Fruit fly (Drosophila melanogaster) whole organism, embryonic: ENCODE measurements around the gene CG12507.

Experiments used
- B-H1 ChIP-seq: fragments of 200-800 bp; sonication (Bioruptor generic); IDR thresholded peaks from 3 replicates; pipeline ENCODE4 v1.3.6; 2022; ENCODE audit warnings: missing biosample characterization, missing genetic modification characterization
- CG10366 ChIP-seq: fragments of 200-800 bp; sonication (Bioruptor generic); IDR thresholded peaks from 2 replicates; pipeline ENCODE4 v1.3.6; 2022; ENCODE audit warnings: missing biosample characterization, missing genetic modification characterization
- CG12659 ChIP-seq: fragments of 200-800 bp; sonication (Bioruptor generic); optimal IDR thresholded peaks from 3 replicates; lab custom pipeline; 2017; ENCODE audit warnings: mild to moderate bottlenecking, missing biosample characterization, missing genetic modification reagents, missing genetic modification characterization
- CG17186 ChIP-seq: fragments of 200-800 bp; sonication (Bioruptor generic); optimal IDR thresholded peaks from 3 replicates; lab custom pipeline; 2017; ENCODE audit warnings: missing biosample characterization, missing genetic modification reagents, missing genetic modification characterization
- CG30020 ChIP-seq: fragments of 200-800 bp; optimal IDR thresholded peaks from 2 replicates; lab custom pipeline; 2019; ENCODE audit warnings: missing biosample characterization, mild to moderate bottlenecking, missing genetic modification characterization, moderate library complexity
- CG30403 ChIP-seq: fragments of 200-800 bp; sonication (Bioruptor generic); optimal IDR thresholded peaks from 3 replicates; lab custom pipeline; 2016; ENCODE audit warnings: missing biosample characterization, missing genetic modification characterization
- CG33213 ChIP-seq: fragments of 200-800 bp; sonication (Bioruptor generic); optimal IDR thresholded peaks from 3 replicates; lab custom pipeline; 2016; ENCODE audit warnings: missing biosample characterization, missing genetic modification characterization
- CG4617 ChIP-seq: fragments of 200-800 bp; sonication (Bioruptor generic); optimal IDR thresholded peaks from 3 replicates; lab custom pipeline; 2016; ENCODE audit warnings: missing biosample characterization, missing genetic modification characterization, borderline replicate concordance
- CG4854 ChIP-seq: fragments of 200-800 bp; sonication (Bioruptor generic); optimal IDR thresholded peaks from 2 replicates; lab custom pipeline; 2016; ENCODE audit warnings: missing biosample characterization, missing genetic modification characterization, inconsistent platforms
- CG8290 ChIP-seq, 3 experiments: fragments of 200-800 bp; sonication (Bioruptor generic); optimal IDR thresholded peaks; 2 replicates each; lab custom pipeline; 2016 to 2019; ENCODE audit warnings: missing biosample characterization in 3 of 3, missing genetic modification characterization in 3 of 3, mild to moderate bottlenecking in 2 of 3, moderate library complexity in 1 of 3
- CG8924 ChIP-seq: fragments of 200-800 bp; optimal IDR thresholded peaks from 3 replicates; lab custom pipeline; 2019; ENCODE audit warnings: missing biosample characterization, mild to moderate bottlenecking, missing genetic modification characterization, moderate library complexity
- CG9215 ChIP-seq: fragments of 200-800 bp; sonication (Bioruptor generic); IDR thresholded peaks from 2 replicates; pipeline ENCODE4 v1.3.6; 2022; ENCODE audit warnings: missing biosample characterization, missing genetic modification characterization
- CG9932 ChIP-seq: fragments of 200-800 bp; sonication (Bioruptor generic); IDR thresholded peaks from 2 replicates; pipeline ENCODE4 v1.3.6; 2022; ENCODE audit warnings: missing biosample characterization, missing genetic modification characterization
- CHES-1-like ChIP-seq: fragments of 200-800 bp; sonication (Bioruptor generic); optimal IDR thresholded peaks from 2 replicates; lab custom pipeline; 2016; ENCODE audit warnings: missing biosample characterization, missing genetic modification characterization
- CoRest ChIP-seq: fragments of 200-800 bp; sonication (Bioruptor generic); optimal IDR thresholded peaks from 3 replicates; lab custom pipeline; 2018; ENCODE audit warnings: missing biosample characterization, mild to moderate bottlenecking, missing genetic modification characterization, moderate library complexity
- Dfd ChIP-seq, 2 experiments: fragments of >200 bp; optimal IDR thresholded peaks; 2 replicates each; lab custom pipeline; 2017; ENCODE audit warnings: missing biosample characterization in 2 of 2, missing genetic modification characterization in 2 of 2
- Dip3 ChIP-seq: fragments of 200-800 bp; sonication (Bioruptor generic); optimal IDR thresholded peaks from 3 replicates; lab custom pipeline; 2016; ENCODE audit warnings: missing biosample characterization, missing genetic modification characterization
- E2f2 ChIP-seq: fragments of 200-800 bp; sonication (Bioruptor generic); IDR thresholded peaks from 2 replicates; pipeline ENCODE4 v1.3.6; 2022; ENCODE audit warnings: missing biosample characterization, missing genetic modification characterization
- Ets65A ChIP-seq: fragments of 200-800 bp; sonication (Bioruptor generic); peaks from one replicate; lab custom pipeline; 2016; ENCODE audit warnings: missing biosample characterization, missing genetic modification characterization
- Ets97D ChIP-seq: fragments of 200-800 bp; sonication (Bioruptor generic); optimal IDR thresholded peaks from 3 replicates; lab custom pipeline; 2016; ENCODE audit warnings: missing biosample characterization, missing genetic modification characterization
- HLH4C ChIP-seq: fragments of 200-800 bp; sonication (Bioruptor generic); IDR thresholded peaks from 3 replicates; pipeline ENCODE4 v1.3.6; 2022; ENCODE audit warnings: missing biosample characterization, missing genetic modification characterization; ENCODE audit not compliant: partially characterized antibody
- HLH54F ChIP-seq: fragments of 200-800 bp; sonication (Bioruptor generic); optimal IDR thresholded peaks from 3 replicates; lab custom pipeline; 2016; ENCODE audit warnings: missing biosample characterization, missing genetic modification characterization
- HLHmδ ChIP-seq: fragments of 200-800 bp; sonication (Bioruptor generic); optimal IDR thresholded peaks from 2 replicates; lab custom pipeline; 2018; ENCODE audit warnings: missing biosample characterization, mild to moderate bottlenecking, missing genetic modification characterization, moderate library complexity
- HmgD ChIP-seq: fragments of 200-800 bp; sonication (Bioruptor generic); optimal IDR thresholded peaks from 3 replicates; lab custom pipeline; 2016; ENCODE audit warnings: missing biosample characterization, missing genetic modification characterization
- Hr51 ChIP-seq, 2 experiments: fragments of 200-800 bp; sonication (Bioruptor generic); optimal IDR thresholded peaks; 2 replicates in 1 of 2; 3 replicates in 1 of 2; lab custom pipeline; 2016 to 2018; ENCODE audit warnings: missing biosample characterization in 2 of 2, missing genetic modification characterization in 2 of 2, mild to moderate bottlenecking in 1 of 2, moderate library complexity in 1 of 2
- Hsf ChIP-seq: fragments of 200-800 bp; sonication (Bioruptor generic); optimal IDR thresholded peaks from 3 replicates; lab custom pipeline; 2016; ENCODE audit warnings: missing biosample characterization, missing genetic modification characterization
- Jarid2 ChIP-seq: fragments of 200-800 bp; sonication (Bioruptor generic); optimal IDR thresholded peaks from 3 replicates; lab custom pipeline; 2017; ENCODE audit warnings: mild to moderate bottlenecking, missing biosample characterization, missing genetic modification reagents, missing genetic modification characterization
- Lhr ChIP-seq: fragments of 200-800 bp; sonication (Bioruptor generic); optimal IDR thresholded peaks from 3 replicates; lab custom pipeline; 2017; ENCODE audit warnings: mild to moderate bottlenecking, missing biosample characterization, missing genetic modification reagents, missing genetic modification characterization
- MBD-R2 ChIP-seq: fragments of 200-800 bp; sonication (Bioruptor generic); IDR thresholded peaks from 2 replicates; pipeline ENCODE4 v1.3.6; 2022; ENCODE audit warnings: missing biosample characterization, missing genetic modification characterization
- Myb ChIP-seq: fragments of 200-800 bp; sonication (Bioruptor generic); optimal IDR thresholded peaks from 2 replicates; lab custom pipeline; 2016; ENCODE audit warnings: missing biosample characterization, missing genetic modification characterization
- NFAT ChIP-seq: fragments of 200-800 bp; sonication (Bioruptor generic); IDR thresholded peaks from 2 replicates; pipeline ENCODE4 v1.3.6; 2022; ENCODE audit warnings: missing biosample characterization, missing genetic modification characterization
- Ptx1 ChIP-seq: fragments of 200-800 bp; sonication (Bioruptor generic); IDR thresholded peaks from 2 replicates; pipeline ENCODE4 v1.3.6; 2022; ENCODE audit warnings: missing biosample characterization, missing genetic modification characterization
- Side ChIP-seq: fragments of 200-800 bp; sonication (Bioruptor generic); optimal IDR thresholded peaks from 2 replicates; lab custom pipeline; 2016; ENCODE audit warnings: missing biosample characterization, missing genetic modification characterization
- Sry-δ ChIP-seq: fragments of 200-800 bp; sonication (Bioruptor generic); optimal IDR thresholded peaks from 2 replicates; lab custom pipeline; 2016; ENCODE audit warnings: missing biosample characterization, missing genetic modification characterization
- chn ChIP-seq: fragments of 200-800 bp; sonication (Bioruptor generic); optimal IDR thresholded peaks from 2 replicates; lab custom pipeline; 2016; ENCODE audit warnings: missing biosample characterization, missing genetic modification characterization
- ci ChIP-seq: fragments of 200-800 bp; sonication (Bioruptor generic); IDR thresholded peaks from 3 replicates; pipeline ENCODE4 v1.3.6; 2022; ENCODE audit warnings: missing biosample characterization, missing genetic modification characterization
- gem ChIP-seq: fragments of 200-800 bp; sonication (Bioruptor generic); optimal IDR thresholded peaks from 2 replicates; lab custom pipeline; 2019; ENCODE audit warnings: missing biosample characterization, mild to moderate bottlenecking, missing genetic modification characterization, moderate library complexity
- hb ChIP-seq: fragments of 200-800 bp; sonication (Bioruptor generic); IDR thresholded peaks from 3 replicates; pipeline ENCODE4 v1.3.6; 2022; ENCODE audit warnings: missing biosample characterization, missing genetic modification characterization; ENCODE audit not compliant: partially characterized antibody
- ken ChIP-seq: fragments of 200-800 bp; sonication (Bioruptor generic); IDR thresholded peaks from 3 replicates; pipeline ENCODE4 v1.3.6; 2022; ENCODE audit warnings: missing biosample characterization, missing genetic modification characterization
- lilli ChIP-seq: fragments of 200-800 bp; sonication (Bioruptor generic); optimal IDR thresholded peaks from 3 replicates; lab custom pipeline; 2016; ENCODE audit warnings: missing biosample characterization, missing genetic modification characterization
- otp ChIP-seq: fragments of 200-800 bp; sonication (Bioruptor generic); IDR thresholded peaks from 3 replicates; pipeline ENCODE4, ENCODE4 v1.3.6; 2022; ENCODE audit warnings: missing biosample characterization, missing genetic modification characterization
- row ChIP-seq: fragments of 200-800 bp; sonication (Bioruptor generic); IDR thresholded peaks from 3 replicates; pipeline ENCODE4 v1.3.6; 2022; ENCODE audit warnings: missing biosample characterization, missing genetic modification characterization
- sd ChIP-seq: fragments of 200-800 bp; sonication (Bioruptor generic); optimal IDR thresholded peaks from 3 replicates; lab custom pipeline; 2018; ENCODE audit warnings: missing biosample characterization, mild to moderate bottlenecking, missing genetic modification characterization, moderate library complexity
- ssp ChIP-seq: fragments of 200-800 bp; sonication (Bioruptor generic); IDR thresholded peaks from 2 replicates; pipeline ENCODE4 v1.3.6; 2022; ENCODE audit warnings: missing biosample characterization, missing genetic modification characterization
- toy ChIP-seq: fragments of 200-800 bp; sonication (Bioruptor generic); IDR thresholded peaks from 2 replicates; pipeline ENCODE4 v1.3.6; 2022; ENCODE audit warnings: missing biosample characterization, missing genetic modification characterization
- trem ChIP-seq: fragments of 200-800 bp; optimal IDR thresholded peaks from 3 replicates; lab custom pipeline; 2019; ENCODE audit warnings: missing biosample characterization, mild to moderate bottlenecking, missing genetic modification characterization, moderate library complexity
- unc-4 ChIP-seq: fragments of 200-800 bp; sonication (Bioruptor generic); IDR thresholded peaks from 2 replicates; pipeline ENCODE4 v1.3.6; 2022; ENCODE audit warnings: missing biosample characterization, missing genetic modification characterization; ENCODE audit not compliant: partially characterized antibody
- vnd ChIP-seq: fragments of 200-800 bp; sonication (Bioruptor generic); IDR thresholded peaks from 3 replicates; pipeline ENCODE4 v1.3.6; 2022; ENCODE audit warnings: missing biosample characterization, missing genetic modification characterization; ENCODE audit not compliant: partially characterized antibody

The CG12507 gene

dm6 chrX:16277878-16278506 lies 11.7 kb upstream of the CG12507 start, which contains the start of gene eas:
TSS of gene eas (plus strand) at chrX:16278328.
- TF ChIP-seq CG17186 (GFP tag; lab: Kevin White, UChicago) (peak; percentile 81), CoRest (tag; lab: Kevin White, UChicago) (peak; percentile 7), row (GFP tag; lab: Robert Waterston, UW) (peak; percentile 63), CG9215 (0 out of 2 replicates have a peak, but pooled peaks have one; percentile 21), Jarid2 (GFP tag; lab: Kevin White, UChicago) (peak; percentile 21), CG8924 (tag; lab: Kevin White, UChicago) (no peak), Dip3 (peak; percentile 11), CG9932 (GFP tag; lab: Robert Waterston, UW) (peak; percentile 56), CG8290 (GFP tag; optimal IDR thresholded peaks at IDR 0.05; lab: Kevin White, UChicago) (peak; percentile 63), CG8290 (tag; optimal IDR thresholded peaks at IDR 0.05; lab: Kevin White, UChicago) (peak; percentile 44 to 74), lilli (GFP tag; lab: Kevin White, UChicago) (peak; percentile 43), CG30020 (tag; lab: Kevin White, UChicago) (peak; percentile 11), Dfd (GFP tag; optimal IDR thresholded peaks at IDR 0.05; lab: Kevin White, UChicago) (no peak), B-H1 (GFP tag; lab: Robert Waterston, UW) (no peak), gem (no peak), NFAT (GFP tag; lab: Robert Waterston, UW) (peak; percentile 27; the same call in 1 of the 2 replicates), Ets97D (peak; percentile 56), Myb (GFP tag; lab: Kevin White, UChicago) (peak; percentile 51), CG4854 (GFP tag; lab: Kevin White, UChicago) (no peak), ken (0 out of 3 replicates have a peak, but pooled peaks have one; percentile 10), HLH54F (GFP tag; lab: Kevin White, UChicago) (peak; percentile 1), trem (tag; lab: Kevin White, UChicago) (peak; percentile 48), CG33213 (peak; percentile 35), chn (GFP tag; lab: Kevin White, UChicago) (peak; percentile 27), ssp (GFP tag; lab: Robert Waterston, UW) (peak; percentile 50; the same call in 1 of the 2 replicates), sd (peak; percentile 10), CHES-1-like (GFP tag; lab: Kevin White, UChicago) (peak; percentile 22), unc-4 (peak; percentile 75), HmgD (GFP tag; lab: Kevin White, UChicago) (peak; percentile 50), Sry-δ (GFP tag; lab: Kevin White, UChicago) (peak; percentile 86), Ptx1 (peak; percentile 24; the same call in 1 of the 2 replicates), vnd (peak; percentile 62; the same call in 2 of the 3 replicates), Hsf (GFP tag; lab: Kevin White, UChicago) (peak; percentile 10), E2f2 (peak; percentile 81), Lhr (GFP tag; lab: Kevin White, UChicago) (peak; percentile 63), Hr51 (GFP tag; optimal IDR thresholded peaks at IDR 0.05; lab: Kevin White, UChicago) (peak in 1 of 2 experiments; percentile 5), HLHmδ (GFP tag; lab: Kevin White, UChicago) (peak; percentile 42), Side (GFP tag; lab: Kevin White, UChicago) (peak; percentile 31), CG4617 (GFP tag; lab: Kevin White, UChicago) (peak; percentile 12), otp (0 out of 3 replicates have a peak, but pooled peaks have one; percentile 14), toy (GFP tag; lab: Robert Waterston, UW) (no peak), CG10366 (GFP tag; lab: Robert Waterston, UW) (0 out of 2 replicates have a peak, but pooled peaks have one; percentile 7), Ets65A (peak; percentile 91), hb (GFP tag; lab: Robert Waterston, UW) (peak; percentile 70), CG12659 (GFP tag; lab: Kevin White, UChicago) (peak; percentile 47), MBD-R2 (GFP tag; lab: Robert Waterston, UW) (peak; percentile 55), HLH4C (peak; percentile 65; the same call in 2 of the 3 replicates), ci (GFP tag; lab: Robert Waterston, UW) (peak; percentile 74), CG30403 (GFP tag; lab: Kevin White, UChicago) (peak; percentile 10)
